Fruit fly (Drosophila melanogaster): ENCODE measurements around the gene obst-H.

Gene obst-H

DNA sequence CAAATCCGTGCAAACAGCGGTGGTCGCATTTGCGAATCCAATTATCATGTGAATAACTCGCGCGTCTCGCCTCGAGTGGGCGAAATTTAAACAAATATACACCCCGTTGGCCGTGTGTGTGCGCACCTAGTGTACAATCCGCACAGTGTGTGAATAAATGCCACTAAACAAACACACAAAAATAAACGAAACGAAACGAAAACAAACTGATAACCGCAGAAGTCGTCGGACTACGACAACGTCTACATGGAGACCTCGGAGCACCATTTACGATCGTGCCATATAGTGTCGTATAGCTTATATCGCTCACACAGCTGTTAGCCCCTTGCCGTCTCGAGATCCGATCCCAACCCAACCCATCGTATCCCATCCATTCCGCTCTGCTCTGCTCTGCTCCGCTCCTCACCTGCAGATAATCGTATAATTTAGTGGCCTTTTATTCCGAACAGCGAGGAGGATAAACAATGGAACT lies 37.5 kb upstream of the obst-H start (continued):
- no peak for TF ChIP-seq CG30020 (tag; optimal IDR thresholded peaks at IDR 0.05)
- no peak for TF ChIP-seq vnd (GFP tag; IDR thresholded peaks at IDR 0.05; ENCODE audit: partially characterized antibody)
- TF ChIP-seq CG3838 (GFP tag; optimal IDR thresholded peaks at IDR 0.05): peak; percentile 47
- TF ChIP-seq slbo (GFP tag; IDR thresholded peaks at IDR 0.05): 0 out of 2 replicates have a peak, but pooled peaks have one; percentile 14
- peak; percentile 31; the same call in 1 of the 2 replicates for TF ChIP-seq ara (GFP tag; IDR thresholded peaks at IDR 0.05)
- peak; percentile 60; the same call in 1 of the 2 replicates for TF ChIP-seq CG14441 (GFP tag; IDR thresholded peaks at IDR 0.05)
- TF ChIP-seq CG7963 (GFP tag; IDR thresholded peaks at IDR 0.05; ENCODE audit: partially characterized antibody): no peak
- TF ChIP-seq CG10431 (GFP tag; optimal IDR thresholded peaks at IDR 0.05): peak; percentile 100
- no peak for TF ChIP-seq pnt (GFP tag; optimal IDR thresholded peaks at IDR 0.05)
- peak; percentile 65; the same call in 2 of the 3 replicates for TF ChIP-seq zfh1 (GFP tag; IDR thresholded peaks at IDR 0.05)
- TF ChIP-seq shn (GFP tag; optimal IDR thresholded peaks at IDR 0.05): no peak
- peak; percentile 21 for TF ChIP-seq CG17829 (tag; optimal IDR thresholded peaks at IDR 0.05)
- TF ChIP-seq CG13894 (tag; optimal IDR thresholded peaks at IDR 0.05): no peak
- TF ChIP-seq CG31365 (tag; optimal IDR thresholded peaks at IDR 0.05): peak; percentile 65
- TF ChIP-seq disco-r (GFP tag; optimal IDR thresholded peaks at IDR 0.05): peak; percentile 2
- peak; percentile 85; the same call in 2 of the 3 replicates for TF ChIP-seq so (GFP tag; IDR thresholded peaks at IDR 0.05)
- peak; percentile 57; the same call in 1 of the 2 replicates for TF ChIP-seq E2f1 (GFP tag; IDR thresholded peaks at IDR 0.05)
- peak; percentile 38 for TF ChIP-seq CG13624 (GFP tag; optimal IDR thresholded peaks at IDR 0.05)
- TF ChIP-seq cg (GFP tag; optimal IDR thresholded peaks at IDR 0.05): peak; percentile 74
- no peak for TF ChIP-seq chn (GFP tag; optimal IDR thresholded peaks at IDR 0.05)
- TF ChIP-seq sim (GFP tag; IDR thresholded peaks at IDR 0.05): 0 out of 2 replicates have a peak, but pooled peaks have one; percentile 36
- TF ChIP-seq CG15601 (tag; optimal IDR thresholded peaks at IDR 0.05): peak; percentile 74
- peak; percentile 86 for TF ChIP-seq CG34376 (GFP tag; optimal IDR thresholded peaks at IDR 0.05)
- peak; percentile 10 for TF ChIP-seq CG13123 (GFP tag; optimal IDR thresholded peaks at IDR 0.05)
- TF ChIP-seq CG33213 (GFP tag; optimal IDR thresholded peaks at IDR 0.05): peak; percentile 67
- TF ChIP-seq CG13424 (tag; optimal IDR thresholded peaks at IDR 0.05): peak; percentile 64
- peak; percentile 83 for TF ChIP-seq CG17912 (GFP tag; optimal IDR thresholded peaks at IDR 0.05)
- peak; percentile 53 for TF ChIP-seq CG18619 (GFP tag; optimal IDR thresholded peaks at IDR 0.05)
- TF ChIP-seq CG1603 (tag; optimal IDR thresholded peaks at IDR 0.05): peak; percentile 39
- peak; percentile 62 for TF ChIP-seq CG12299 (tag; optimal IDR thresholded peaks at IDR 0.05)
- TF ChIP-seq CG10654 (GFP tag; optimal IDR thresholded peaks at IDR 0.05): peak; percentile 26
- no peak for TF ChIP-seq Taf1 (GFP tag; IDR thresholded peaks at IDR 0.05)
- TF ChIP-seq HHEX (GFP tag; optimal IDR thresholded peaks at IDR 0.05): peak; percentile 90
- TF ChIP-seq CG12104 (GFP tag; optimal IDR thresholded peaks at IDR 0.05): no peak
- no peak for TF ChIP-seq CG8765 (GFP tag; IDR thresholded peaks at IDR 0.05)
- no peak for TF ChIP-seq CG2712 (tag; optimal IDR thresholded peaks at IDR 0.05)
- peak; percentile 62 for TF ChIP-seq Awh (GFP tag; IDR thresholded peaks at IDR 0.05)
- peak; percentile 78 for TF ChIP-seq CG12219 (GFP tag; optimal IDR thresholded peaks at IDR 0.05)
- no peak for TF ChIP-seq br (optimal IDR thresholded peaks at IDR 0.05)
- no peak for TF ChIP-seq CkIIα-i1 (GFP tag; IDR thresholded peaks at IDR 0.05)
- TF ChIP-seq CG9876 (GFP tag; optimal IDR thresholded peaks at IDR 0.05): no peak
- TF ChIP-seq lilli (GFP tag; optimal IDR thresholded peaks at IDR 0.05): no peak
- peak; percentile 75 for TF ChIP-seq PHDP (tag; optimal IDR thresholded peaks at IDR 0.05)
- peak; percentile 71 for TF ChIP-seq CG5180 (GFP tag; optimal IDR thresholded peaks at IDR 0.05)
- peak; percentile 74 for TF ChIP-seq bab2 (GFP tag; optimal IDR thresholded peaks at IDR 0.05)
- peak; percentile 20 for TF ChIP-seq fu2 (GFP tag; optimal IDR thresholded peaks at IDR 0.05)
- peak; percentile 48 for TF ChIP-seq CG18011 (GFP tag; optimal IDR thresholded peaks at IDR 0.05)
- TF ChIP-seq CG10274 (GFP tag; optimal IDR thresholded peaks at IDR 0.05): peak; percentile 45
- TF ChIP-seq Ssrp (tag; optimal IDR thresholded peaks at IDR 0.05): no peak
- 0 out of 2 replicates have a peak, but pooled peaks have one; percentile 45 for TF ChIP-seq Nf-YA (GFP tag; IDR thresholded peaks at IDR 0.05)
- TF ChIP-seq Hey (tag; optimal IDR thresholded peaks at IDR 0.05): peak; percentile 92

Data from whole organism, embryonic.